Worm (Caenorhabditis elegans): ENCODE data around the gene Y73B6BL.23.

DNA sequence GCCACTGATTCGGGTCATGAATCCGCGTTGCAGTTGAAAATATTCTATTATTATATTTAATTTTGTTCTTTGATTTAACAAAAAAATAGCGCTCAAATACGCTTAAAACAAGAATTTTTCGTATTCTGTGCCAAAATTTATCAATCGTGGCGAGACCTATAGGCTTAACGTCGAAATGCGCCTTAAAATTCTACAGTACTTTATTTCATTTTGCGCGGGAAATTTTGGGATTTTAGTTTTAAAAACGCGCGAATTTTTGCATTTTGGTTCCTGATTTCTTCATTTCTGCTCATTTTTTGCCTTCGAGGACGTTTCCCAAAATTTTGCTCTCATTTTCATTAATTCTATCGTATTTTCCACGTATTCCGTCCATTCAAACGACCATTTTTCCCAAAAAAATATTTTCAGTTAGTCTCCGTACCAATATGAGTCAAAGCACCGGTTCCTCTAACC is 2.3 kb upstream of the Y73B6BL.23 start, which contains the start of gene puf-11:
- TF ChIP-seq fkh-2 (tag; optimal IDR thresholded peaks at IDR 0.05) (no peak), nhr-11 (tag; optimal IDR thresholded peaks at IDR 0.05) (no peak), egl-5 (tag; optimal IDR thresholded peaks at IDR 0.05) (no peak), ztf-11 (tag; optimal IDR thresholded peaks at IDR 0.05) (no peak), egl-27 (tag; optimal IDR thresholded peaks at IDR 0.05) (no peak), snpc-4 (tag; optimal IDR thresholded peaks at IDR 0.05) (no peak)
